Fruit fly (Drosophila melanogaster): ENCODE data around the gene CG8036.

- TF ChIP-seq CG7045 (GFP tag; optimal IDR thresholded peaks at IDR 0.05): no peak
- no peak for TF ChIP-seq Mnt (GFP tag; optimal IDR thresholded peaks at IDR 0.05)
- TF ChIP-seq CG7101 (tag; optimal IDR thresholded peaks at IDR 0.05): no peak
- no peak for TF ChIP-seq Clk (GFP tag; optimal IDR thresholded peaks at IDR 0.05)
- TF ChIP-seq pad (GFP tag; optimal IDR thresholded peaks at IDR 0.05): no peak
- no peak for TF ChIP-seq Hr96 (GFP tag; optimal IDR thresholded peaks at IDR 0.05)
- TF ChIP-seq CG14711 (tag; optimal IDR thresholded peaks at IDR 0.05): no peak
- no peak for TF ChIP-seq CG12768 (GFP tag; optimal IDR thresholded peaks at IDR 0.05)
Observed at dm6 chr3R:8660661-8661060, 7.0 kb upstream of the CG8036 start, which contains the start of gene bel.

All from whole organism, adult.